Worm (Caenorhabditis elegans) whole organism, L1 larva: ENCODE measurements around the gene ftn-1.

Experiments used
- blmp-1 ChIP-seq: fragments of 150-350 bp; optimal IDR thresholded peaks from 2 replicates; lab custom pipeline; 2014; ENCODE audit warnings: missing biosample characterization, missing genetic modification characterization
- ces-1 ChIP-seq: fragments of 150-350 bp; optimal IDR thresholded peaks from 2 replicates; lab custom pipeline; 2014; ENCODE audit warnings: missing biosample characterization, missing genetic modification reagents, missing genetic modification characterization
- jun-1 ChIP-seq: fragments of 150-350 bp; optimal IDR thresholded peaks from 2 replicates; lab custom pipeline; 2014; ENCODE audit warnings: missing biosample characterization, missing genetic modification reagents, missing genetic modification characterization
- nhr-12 ChIP-seq: sonication (generic microtip); optimal IDR thresholded peaks from 2 replicates; lab custom pipeline; 2017; ENCODE audit warnings: missing biosample characterization, missing genetic modification characterization
- nhr-19 ChIP-seq: fragments of 200-800 bp; sonication (Bioruptor generic); conservative IDR thresholded peaks from 2 replicates; pipeline ENCODE4 v1.3.6; 2022; ENCODE audit warnings: missing genetic modification characterization, missing compliant biosample characterization
- nhr-237 ChIP-seq: fragments of 150-350 bp; optimal IDR thresholded peaks from 2 replicates; lab custom pipeline; 2014; ENCODE audit warnings: missing biosample characterization, missing genetic modification characterization
- nhr-28 ChIP-seq: fragments of 150-350 bp; optimal IDR thresholded peaks from 2 replicates; lab custom pipeline; 2014; ENCODE audit warnings: missing biosample characterization, missing genetic modification characterization
- pqm-1 ChIP-seq: sonication (generic microtip); optimal IDR thresholded peaks from 3 replicates; lab custom pipeline; 2017; ENCODE audit warnings: missing biosample characterization, missing genetic modification characterization
- ztf-11 ChIP-seq, 2 experiments: sonication (generic microtip); optimal IDR thresholded peaks; 2 replicates each; lab custom pipeline; 2016 to 2017; ENCODE audit warnings: missing genetic modification characterization in 2 of 2, missing biosample characterization in 1 of 2, missing compliant biosample characterization in 1 of 2

- no peak for TF ChIP-seq nhr-12 (tag; lab: Kevin White, UChicago)
- TF ChIP-seq nhr-28 (tag; lab: Kevin White, UChicago) = no peak
- no peak for TF ChIP-seq pqm-1
- TF ChIP-seq nhr-19 (GFP tag; lab: Robert Waterston, UW) = no peak
- no peak for TF ChIP-seq blmp-1
- no peak for TF ChIP-seq ces-1 (GFP tag; lab: Kevin White, UChicago)
- TF ChIP-seq ztf-11 (tag; optimal IDR thresholded peaks at IDR 0.05; lab: Kevin White, UChicago) = no peak
- TF ChIP-seq nhr-237 = no peak
- TF ChIP-seq jun-1 (tag; lab: Kevin White, UChicago) = no peak
These were observed 20.2 kb downstream of the ftn-1 start, which contains the start of gene C54F6.17 for ce11 chrV:7527153-7527552.
